Fruit fly (Drosophila melanogaster): ENCODE results near the gene CG11598.

DNA sequence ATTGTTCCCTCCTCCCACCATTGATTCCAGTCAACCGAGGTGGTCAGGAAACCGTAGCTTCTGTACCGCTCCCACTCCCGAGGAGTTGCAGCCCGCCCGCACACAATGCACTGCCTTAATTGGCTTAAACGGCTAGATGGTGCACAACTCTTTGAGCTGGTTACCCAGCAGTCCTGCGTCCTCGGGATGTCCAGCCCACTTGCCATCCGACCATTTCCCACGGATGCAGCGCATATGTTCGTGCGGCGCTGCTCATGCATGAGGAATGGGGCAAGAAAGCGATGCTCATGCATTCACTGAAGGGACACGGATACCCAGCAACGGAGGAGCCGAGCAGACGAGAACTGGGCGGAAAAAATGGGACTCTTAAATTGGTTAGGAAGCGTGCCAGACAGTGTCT is 19.2 kb upstream of the CG11598 start:
- no peak for TF ChIP-seq psq (optimal IDR thresholded peaks at IDR 0.05)
- no peak for TF ChIP-seq insv (optimal IDR thresholded peaks at IDR 0.05)
- TF ChIP-seq Myc (optimal IDR thresholded peaks at IDR 0.05) = no peak

Measured in Kc167 (cell line).